Worm (Caenorhabditis elegans): ENCODE results near the gene F57A8.1.

The F57A8.1 gene

ce11 chrV:10039837-10040236 is 2.7 kb downstream of the F57A8.1 start (continued):
- no peak for TF ChIP-seq xnd-1 (tag; optimal IDR thresholded peaks at IDR 0.05)
- no peak for TF ChIP-seq rec-8 (tag; optimal IDR thresholded peaks at IDR 0.05)
- no peak for TF ChIP-seq tbx-9 (tag; optimal IDR thresholded peaks at IDR 0.05; ENCODE audit: borderline replicate concordance)
- TF ChIP-seq egl-18 (GFP tag; IDR thresholded peaks at IDR 0.05) = no peak
- no peak for TF ChIP-seq bed-2 (GFP tag; IDR thresholded peaks at IDR 0.05)
- no peak for TF ChIP-seq ZK185.1 (tag; optimal IDR thresholded peaks at IDR 0.05; ENCODE audit: poor library complexity, severe bottlenecking)
- TF ChIP-seq attf-6 (GFP tag; IDR thresholded peaks at IDR 0.05) = no peak
- no peak for TF ChIP-seq sdz-38 (tag; optimal IDR thresholded peaks at IDR 0.05)
- peak; percentile 69 for TF ChIP-seq dox-1 (GFP tag; IDR thresholded peaks at IDR 0.05)
- no peak for TF ChIP-seq B0261.1 (tag; optimal IDR thresholded peaks at IDR 0.05)
- no peak for TF ChIP-seq dpff-1 (tag; optimal IDR thresholded peaks at IDR 0.05)
- no peak for TF ChIP-seq nhr-27 (tag; optimal IDR thresholded peaks at IDR 0.05)
- TF ChIP-seq madf-6 (GFP tag; IDR thresholded peaks at IDR 0.05) = no peak
- no peak for TF ChIP-seq F57C9.4 (tag; optimal IDR thresholded peaks at IDR 0.05)
- TF ChIP-seq F22D6.2 (tag; optimal IDR thresholded peaks at IDR 0.05) = no peak
- TF ChIP-seq ztf-18 (tag; optimal IDR thresholded peaks at IDR 0.05) = peak; percentile 19
- TF ChIP-seq mel-28 (tag; optimal IDR thresholded peaks at IDR 0.05; ENCODE audit: borderline replicate concordance) = no peak
- no peak for TF ChIP-seq T07F8.4 (tag; optimal IDR thresholded peaks at IDR 0.05)
- TF ChIP-seq ztf-25 (GFP tag; IDR thresholded peaks at IDR 0.05) = no peak
- TF ChIP-seq die-1 (tag; optimal IDR thresholded peaks at IDR 0.05) = no peak
- TF ChIP-seq cebp-1 (GFP tag; IDR thresholded peaks at IDR 0.05) = peak; percentile 36; the same call in 1 of the 2 replicates
- TF ChIP-seq cebp-1 (tag; optimal IDR thresholded peaks at IDR 0.05) = peak; percentile 71
- TF ChIP-seq attf-5 (GFP tag; optimal IDR thresholded peaks at IDR 0.05) = peak; percentile 32
- TF ChIP-seq hmg-1.2 (GFP tag; IDR thresholded peaks at IDR 0.05) = peak; percentile 83
- no peak for TF ChIP-seq unc-62 (GFP tag; optimal IDR thresholded peaks at IDR 0.05)
- no peak for TF ChIP-seq nfya-1 (tag; optimal IDR thresholded peaks at IDR 0.05; ENCODE audit: borderline replicate concordance, insufficient read depth)
- TF ChIP-seq mcd-1 (GFP tag; IDR thresholded peaks at IDR 0.05) = peak; percentile 59
- no peak for TF ChIP-seq hrde-1 (tag; optimal IDR thresholded peaks at IDR 0.05; ENCODE audit: borderline replicate concordance)
- TF ChIP-seq lag-1 (GFP tag; IDR thresholded peaks at IDR 0.05) = no peak
- TF ChIP-seq repo-1 (tag; optimal IDR thresholded peaks at IDR 0.05) = no peak
- no peak for TF ChIP-seq B0019.2 (GFP tag; conservative IDR thresholded peaks at IDR 0.05)
- TF ChIP-seq Y53G8AR.9 (GFP tag; conservative IDR thresholded peaks at IDR 0.05) = no peak
- TF ChIP-seq lin-35 (GFP tag; optimal IDR thresholded peaks at IDR 0.05) = peak in 1 of 3 experiments; percentile 28
- no peak for TF ChIP-seq ceh-79 (tag; optimal IDR thresholded peaks at IDR 0.05)
- TF ChIP-seq lir-1 (GFP tag; conservative IDR thresholded peaks at IDR 0.05) = peak; percentile 68
- no peak for TF ChIP-seq T26A5.8 (tag; optimal IDR thresholded peaks at IDR 0.05)
- peak; percentile 62 for TF ChIP-seq pha-4 (tag; optimal IDR thresholded peaks at IDR 0.05)
- no peak for TF ChIP-seq unc-130 (GFP tag; optimal IDR thresholded peaks at IDR 0.05)
- no peak for TF ChIP-seq hmg-20 (GFP tag; IDR thresholded peaks at IDR 0.05)
- peak; percentile 69 for TF ChIP-seq B0336.3 (GFP tag; IDR thresholded peaks at IDR 0.05)
- TF ChIP-seq hsf-1 (GFP tag; IDR thresholded peaks at IDR 0.05) = no peak
- TF ChIP-seq C06A6.2 (GFP tag; conservative IDR thresholded peaks at IDR 0.05) = 0 out of 2 replicates have a peak, but pooled peaks have one; percentile 15
- no peak for TF ChIP-seq nhr-179 (tag; optimal IDR thresholded peaks at IDR 0.05)
- TF ChIP-seq zim-3 (tag; optimal IDR thresholded peaks at IDR 0.05) = no peak
- TF ChIP-seq B0035.1 (tag; optimal IDR thresholded peaks at IDR 0.05) = no peak
- TF ChIP-seq F57A8.1 (GFP tag; optimal IDR thresholded peaks at IDR 0.05) = no peak
- TF ChIP-seq Y79H2A.3 (GFP tag; conservative IDR thresholded peaks at IDR 0.05) = no peak
- TF ChIP-seq nfyb-1 (GFP tag; IDR thresholded peaks at IDR 0.05) = 0 out of 2 replicates have a peak, but pooled peaks have one; percentile 55
- TF ChIP-seq ceh-100 (GFP tag; IDR thresholded peaks at IDR 0.05) = no peak

Data from whole organism, young adult.